Fruit fly (Drosophila melanogaster): ENCODE results near the gene Art9.

The Art9 gene

dm6 chr3R:13943360-13943759 lies at the start of gene Art9:
Art9 (minus strand) TSS chr3R:13943460.
- TF ChIP-seq insv (optimal IDR thresholded peaks at IDR 0.05) (no peak), h (optimal IDR thresholded peaks at IDR 0.05) (no peak), psq (optimal IDR thresholded peaks at IDR 0.05) (no peak), ttk (optimal IDR thresholded peaks at IDR 0.05) (no peak), Myc (optimal IDR thresholded peaks at IDR 0.05) (no peak), Sin3A (optimal IDR thresholded peaks at IDR 0.05) (no peak)

dm6 chr3R:13992126-13992535 lies 48.9 kb upstream of the Art9 start:
- TF ChIP-seq insv (optimal IDR thresholded peaks at IDR 0.05) (no peak), h (optimal IDR thresholded peaks at IDR 0.05) (no peak), psq (optimal IDR thresholded peaks at IDR 0.05) (no peak), Sin3A (optimal IDR thresholded peaks at IDR 0.05) (no peak), Myc (optimal IDR thresholded peaks at IDR 0.05) (no peak), ttk (optimal IDR thresholded peaks at IDR 0.05) (no peak)

- TF ChIP-seq ttk (optimal IDR thresholded peaks at IDR 0.05) (no peak), insv (optimal IDR thresholded peaks at IDR 0.05) (no peak), h (optimal IDR thresholded peaks at IDR 0.05) (no peak), psq (optimal IDR thresholded peaks at IDR 0.05) (no peak), Myc (optimal IDR thresholded peaks at IDR 0.05) (no peak), Sin3A (optimal IDR thresholded peaks at IDR 0.05) (no peak)
These were observed 46.8 kb upstream of the Art9 start for dm6 chr3R:13990109-13990508.

dm6 chr3R:13989453-13989852 lies 46.2 kb upstream of the Art9 start:
- TF ChIP-seq Sin3A (optimal IDR thresholded peaks at IDR 0.05) (no peak), h (optimal IDR thresholded peaks at IDR 0.05) (no peak), insv (optimal IDR thresholded peaks at IDR 0.05) (no peak), Myc (optimal IDR thresholded peaks at IDR 0.05) (no peak), psq (optimal IDR thresholded peaks at IDR 0.05) (no peak), ttk (optimal IDR thresholded peaks at IDR 0.05) (no peak)

dm6 chr3R:13988923-13989436 lies 45.7 kb upstream of the Art9 start:
- TF ChIP-seq h (optimal IDR thresholded peaks at IDR 0.05) (no peak), psq (optimal IDR thresholded peaks at IDR 0.05) (no peak), insv (optimal IDR thresholded peaks at IDR 0.05) (no peak), ttk (optimal IDR thresholded peaks at IDR 0.05) (no peak), Sin3A (optimal IDR thresholded peaks at IDR 0.05) (no peak), Myc (optimal IDR thresholded peaks at IDR 0.05) (no peak)

dm6 chr3R:13986648-13987047 lies 43.4 kb upstream of the Art9 start:
- TF ChIP-seq insv (optimal IDR thresholded peaks at IDR 0.05), result no peak
- TF ChIP-seq Sin3A (optimal IDR thresholded peaks at IDR 0.05), result no peak
- no peak for TF ChIP-seq h (optimal IDR thresholded peaks at IDR 0.05)

- no peak for TF ChIP-seq Myc (optimal IDR thresholded peaks at IDR 0.05)
- no peak for TF ChIP-seq psq (optimal IDR thresholded peaks at IDR 0.05)
- no peak for TF ChIP-seq ttk (optimal IDR thresholded peaks at IDR 0.05)
- TF ChIP-seq insv (optimal IDR thresholded peaks at IDR 0.05), result no peak
- no peak for TF ChIP-seq Sin3A (optimal IDR thresholded peaks at IDR 0.05)
- TF ChIP-seq h (optimal IDR thresholded peaks at IDR 0.05), result no peak
These were observed 41.8 kb upstream of the Art9 start for dm6 chr3R:13984922-13985581.

- TF ChIP-seq psq (optimal IDR thresholded peaks at IDR 0.05) (no peak), h (optimal IDR thresholded peaks at IDR 0.05) (no peak), ttk (optimal IDR thresholded peaks at IDR 0.05) (no peak), insv (optimal IDR thresholded peaks at IDR 0.05) (no peak), Myc (optimal IDR thresholded peaks at IDR 0.05) (no peak), Sin3A (optimal IDR thresholded peaks at IDR 0.05) (no peak)
These were observed 40.2 kb upstream of the Art9 start for dm6 chr3R:13983272-13984032.

- TF ChIP-seq ttk (optimal IDR thresholded peaks at IDR 0.05) (no peak), psq (optimal IDR thresholded peaks at IDR 0.05) (no peak), insv (optimal IDR thresholded peaks at IDR 0.05) (no peak), Myc (optimal IDR thresholded peaks at IDR 0.05) (no peak), Sin3A (optimal IDR thresholded peaks at IDR 0.05) (no peak), h (optimal IDR thresholded peaks at IDR 0.05) (no peak)
These were observed 39.1 kb upstream of the Art9 start for dm6 chr3R:13982298-13982846.

- TF ChIP-seq psq (optimal IDR thresholded peaks at IDR 0.05) (no peak), Myc (optimal IDR thresholded peaks at IDR 0.05) (no peak), h (optimal IDR thresholded peaks at IDR 0.05) (no peak), ttk (optimal IDR thresholded peaks at IDR 0.05) (no peak), Sin3A (optimal IDR thresholded peaks at IDR 0.05) (no peak), insv (optimal IDR thresholded peaks at IDR 0.05) (no peak)
These were observed 38.3 kb upstream of the Art9 start for dm6 chr3R:13981584-13981983.

dm6 chr3R:13980956-13981355 lies 37.7 kb upstream of the Art9 start:
- TF ChIP-seq ttk (optimal IDR thresholded peaks at IDR 0.05), result no peak
- no peak for TF ChIP-seq h (optimal IDR thresholded peaks at IDR 0.05)
- TF ChIP-seq insv (optimal IDR thresholded peaks at IDR 0.05), result no peak
- TF ChIP-seq Sin3A (optimal IDR thresholded peaks at IDR 0.05), result no peak
- no peak for TF ChIP-seq psq (optimal IDR thresholded peaks at IDR 0.05)
- no peak for TF ChIP-seq Myc (optimal IDR thresholded peaks at IDR 0.05)

dm6 chr3R:13978078-13978559 lies 34.9 kb upstream of the Art9 start:
- no peak for TF ChIP-seq Sin3A (optimal IDR thresholded peaks at IDR 0.05)
- no peak for TF ChIP-seq h (optimal IDR thresholded peaks at IDR 0.05)
- TF ChIP-seq insv (optimal IDR thresholded peaks at IDR 0.05), result no peak
- no peak for TF ChIP-seq ttk (optimal IDR thresholded peaks at IDR 0.05)
- no peak for TF ChIP-seq psq (optimal IDR thresholded peaks at IDR 0.05)
- no peak for TF ChIP-seq Myc (optimal IDR thresholded peaks at IDR 0.05)
